Worm (Caenorhabditis elegans) whole organism, L3 larva: ENCODE measurements around the gene ZK180.7.

Experiments used
- R02D3.7 ChIP-seq: fragments of 150-350 bp; optimal IDR thresholded peaks from 2 replicates; lab custom pipeline; 2014; ENCODE audit warnings: missing biosample characterization, missing genetic modification characterization
- ZK546.5 ChIP-seq: sonication (generic microtip); optimal IDR thresholded peaks from 2 replicates; lab custom pipeline; 2017; ENCODE audit warnings: missing biosample characterization, missing genetic modification characterization
- aly-2 ChIP-seq: fragments of 150-350 bp; optimal IDR thresholded peaks from 2 replicates; lab custom pipeline; 2014; ENCODE audit warnings: missing biosample characterization, missing genetic modification characterization
- ama-1 ChIP-seq: fragments of 150-350 bp; optimal IDR thresholded peaks from 2 replicates; lab custom pipeline; 2018
- ceh-16 ChIP-seq: sonication (generic microtip); optimal IDR thresholded peaks from 2 replicates; lab custom pipeline; 2017; ENCODE audit warnings: missing biosample characterization, missing genetic modification characterization
- ceh-28 ChIP-seq: fragments of 150-350 bp; optimal IDR thresholded peaks from 2 replicates; lab custom pipeline; 2014; ENCODE audit warnings: missing biosample characterization, missing genetic modification reagents, missing genetic modification characterization
- ceh-82 ChIP-seq: fragments of 150-350 bp; optimal IDR thresholded peaks from 2 replicates; lab custom pipeline; 2014; ENCODE audit warnings: missing biosample characterization, missing genetic modification characterization
- ceh-9 ChIP-seq: sonication (generic microtip); optimal IDR thresholded peaks from 2 replicates; lab custom pipeline; 2018; ENCODE audit warnings: missing biosample characterization, missing genetic modification characterization
- daf-12 ChIP-seq: fragments of 150-350 bp; optimal IDR thresholded peaks from 2 replicates; lab custom pipeline; 2014; ENCODE audit warnings: missing biosample characterization, missing genetic modification reagents, missing genetic modification characterization
- egl-27 ChIP-seq: sonication (generic microtip); optimal IDR thresholded peaks from 4 replicates; lab custom pipeline; 2017; ENCODE audit warnings: missing biosample characterization, missing genetic modification reagents, missing genetic modification characterization
- egl-5 ChIP-seq: fragments of 150-350 bp; optimal IDR thresholded peaks from 2 replicates; lab custom pipeline; 2017; ENCODE audit warnings: missing biosample characterization, missing genetic modification reagents, missing genetic modification characterization, inconsistent platforms
- elt-1 ChIP-seq: fragments of 150-350 bp; optimal IDR thresholded peaks from 2 replicates; lab custom pipeline; 2014; ENCODE audit warnings: missing biosample characterization, missing genetic modification characterization
- elt-2 ChIP-seq: sonication (generic microtip); optimal IDR thresholded peaks from 2 replicates; lab custom pipeline; 2016; ENCODE audit warnings: missing genetic modification reagents, mild to moderate bottlenecking, missing genetic modification characterization, missing compliant biosample characterization
- elt-3 ChIP-seq, 3 experiments: fragments of 150-350 bp in 1 of 3; sonication (generic microtip) in 2 of 3; optimal IDR thresholded peaks; 2 replicates in 2 of 3; 4 replicates in 1 of 3; lab custom pipeline; 2014 to 2017; ENCODE audit warnings: missing biosample characterization in 3 of 3, missing genetic modification characterization in 3 of 3
- eor-1 ChIP-seq, 2 experiments: fragments of 150-350 bp; optimal IDR thresholded peaks; 2 replicates each; lab custom pipeline; 2014 to 2018; ENCODE audit warnings: missing biosample characterization in 2 of 2, missing genetic modification characterization in 2 of 2
- fkh-10 ChIP-seq: sonication (generic microtip); optimal IDR thresholded peaks from 2 replicates; lab custom pipeline; 2017; ENCODE audit warnings: missing biosample characterization, missing genetic modification reagents, missing genetic modification characterization
- fkh-2 ChIP-seq: fragments of 150-350 bp; optimal IDR thresholded peaks from 2 replicates; lab custom pipeline; 2014; ENCODE audit warnings: missing biosample characterization, missing genetic modification reagents, missing genetic modification characterization
- fos-1 ChIP-seq: fragments of 150-350 bp; optimal IDR thresholded peaks from 2 replicates; lab custom pipeline; 2014; ENCODE audit warnings: missing biosample characterization, missing genetic modification characterization
- hmg-11 ChIP-seq: sonication (generic microtip); optimal IDR thresholded peaks from 2 replicates; lab custom pipeline; 2016; ENCODE audit warnings: missing genetic modification characterization, missing compliant biosample characterization
- jun-1 ChIP-seq: fragments of 150-350 bp; optimal IDR thresholded peaks from 2 replicates; lab custom pipeline; 2014; ENCODE audit warnings: missing biosample characterization, missing genetic modification reagents, missing genetic modification characterization
- lin-15B ChIP-seq: fragments of 150-350 bp; optimal IDR thresholded peaks from 2 replicates; lab custom pipeline; 2014; ENCODE audit warnings: missing biosample characterization, missing genetic modification characterization
- lin-39 ChIP-seq: fragments of 150-350 bp; optimal IDR thresholded peaks from 2 replicates; lab custom pipeline; 2018; ENCODE audit warnings: missing biosample characterization, missing genetic modification reagents, missing genetic modification characterization
- lsy-12 ChIP-seq: sonication (generic microtip); optimal IDR thresholded peaks from 2 replicates; lab custom pipeline; 2016; ENCODE audit warnings: mild to moderate bottlenecking, missing genetic modification characterization, missing compliant biosample characterization
- mdl-1 ChIP-seq: fragments of 150-350 bp; optimal IDR thresholded peaks from 2 replicates; lab custom pipeline; 2014; ENCODE audit warnings: missing biosample characterization, missing genetic modification characterization
- mml-1 ChIP-seq: fragments of 150-350 bp; sonication (generic microtip); optimal IDR thresholded peaks from 3 replicates; lab custom pipeline; 2014; ENCODE audit warnings: missing biosample characterization, missing genetic modification characterization
- nfya-1 ChIP-seq: sonication (generic microtip); optimal IDR thresholded peaks from 2 replicates; lab custom pipeline; 2017; ENCODE audit warnings: missing genetic modification characterization, mild to moderate bottlenecking, missing compliant biosample characterization, antibody characterized with exemption, moderate library complexity; ENCODE audit not compliant: insufficient read depth
- nhr-11 ChIP-seq: fragments of 150-350 bp; optimal IDR thresholded peaks from 2 replicates; lab custom pipeline; 2014; ENCODE audit warnings: missing biosample characterization, missing genetic modification characterization
- nhr-12 ChIP-seq: fragments of 150-350 bp; optimal IDR thresholded peaks from 2 replicates; lab custom pipeline; 2014; ENCODE audit warnings: missing biosample characterization, missing genetic modification characterization
- nhr-23 ChIP-seq: fragments of 150-350 bp; optimal IDR thresholded peaks from 2 replicates; lab custom pipeline; 2014; ENCODE audit warnings: missing biosample characterization, missing genetic modification reagents, missing genetic modification characterization
- nhr-25 ChIP-seq: sonication (generic microtip); optimal IDR thresholded peaks from 2 replicates; lab custom pipeline; 2017; ENCODE audit warnings: missing biosample characterization, missing genetic modification characterization
- nhr-28 ChIP-seq: fragments of 150-350 bp; optimal IDR thresholded peaks from 2 replicates; lab custom pipeline; 2014; ENCODE audit warnings: missing biosample characterization, missing genetic modification characterization
- nhr-43 ChIP-seq: sonication (generic microtip); optimal IDR thresholded peaks from 2 replicates; lab custom pipeline; 2016; ENCODE audit warnings: mild to moderate bottlenecking, missing genetic modification characterization, missing compliant biosample characterization; ENCODE audit not compliant: poor library complexity, severe bottlenecking
- nhr-67 ChIP-seq: fragments of 150-350 bp; optimal IDR thresholded peaks from 2 replicates; lab custom pipeline; 2014; ENCODE audit warnings: missing biosample characterization, missing genetic modification characterization
- nhr-76 ChIP-seq: fragments of 150-350 bp; sonication (generic microtip); optimal IDR thresholded peaks from 5 replicates; lab custom pipeline; 2014; ENCODE audit warnings: missing biosample characterization, missing genetic modification characterization
- nhr-77 ChIP-seq: fragments of 150-350 bp; optimal IDR thresholded peaks from 2 replicates; lab custom pipeline; 2014; ENCODE audit warnings: missing biosample characterization, missing genetic modification characterization
- pha-4 ChIP-seq: fragments of 150-350 bp; optimal IDR thresholded peaks from 2 replicates; lab custom pipeline; 2014; ENCODE audit warnings: missing biosample characterization, missing genetic modification reagents, missing genetic modification characterization
- pqm-1 ChIP-seq: fragments of 150-350 bp; optimal IDR thresholded peaks from 2 replicates; lab custom pipeline; 2017; ENCODE audit warnings: missing biosample characterization, missing genetic modification characterization, inconsistent platforms
- sea-2 ChIP-seq: fragments of 150-350 bp; sonication (generic microtip); optimal IDR thresholded peaks from 4 replicates; lab custom pipeline; 2014; ENCODE audit warnings: missing biosample characterization, missing genetic modification reagents, missing genetic modification characterization
- skn-1 ChIP-seq: fragments of 150-350 bp; optimal IDR thresholded peaks from 2 replicates; lab custom pipeline; 2014; ENCODE audit warnings: missing biosample characterization, missing genetic modification characterization
- snpc-4 ChIP-seq: fragments of 150-350 bp; optimal IDR thresholded peaks from 2 replicates; lab custom pipeline; 2014; ENCODE audit warnings: missing biosample characterization, missing genetic modification characterization
- tbx-2 ChIP-seq: sonication (generic microtip); optimal IDR thresholded peaks from 2 replicates; lab custom pipeline; 2016; ENCODE audit warnings: mild to moderate bottlenecking, missing genetic modification characterization, missing compliant biosample characterization
- unc-39 ChIP-seq: sonication (generic microtip); optimal IDR thresholded peaks from 4 replicates; lab custom pipeline; 2017; ENCODE audit warnings: missing biosample characterization, missing genetic modification characterization
- zag-1 ChIP-seq: fragments of 150-350 bp; optimal IDR thresholded peaks from 2 replicates; lab custom pipeline; 2014; ENCODE audit warnings: missing biosample characterization, missing genetic modification characterization
- ztf-11 ChIP-seq: fragments of 150-350 bp; optimal IDR thresholded peaks from 2 replicates; lab custom pipeline; 2014; ENCODE audit warnings: missing biosample characterization, missing genetic modification characterization
- ztf-4 ChIP-seq: fragments of 150-350 bp; optimal IDR thresholded peaks from 2 replicates; lab custom pipeline; 2014; ENCODE audit warnings: missing biosample characterization, missing genetic modification characterization

ZK180.7 gene

DNA sequence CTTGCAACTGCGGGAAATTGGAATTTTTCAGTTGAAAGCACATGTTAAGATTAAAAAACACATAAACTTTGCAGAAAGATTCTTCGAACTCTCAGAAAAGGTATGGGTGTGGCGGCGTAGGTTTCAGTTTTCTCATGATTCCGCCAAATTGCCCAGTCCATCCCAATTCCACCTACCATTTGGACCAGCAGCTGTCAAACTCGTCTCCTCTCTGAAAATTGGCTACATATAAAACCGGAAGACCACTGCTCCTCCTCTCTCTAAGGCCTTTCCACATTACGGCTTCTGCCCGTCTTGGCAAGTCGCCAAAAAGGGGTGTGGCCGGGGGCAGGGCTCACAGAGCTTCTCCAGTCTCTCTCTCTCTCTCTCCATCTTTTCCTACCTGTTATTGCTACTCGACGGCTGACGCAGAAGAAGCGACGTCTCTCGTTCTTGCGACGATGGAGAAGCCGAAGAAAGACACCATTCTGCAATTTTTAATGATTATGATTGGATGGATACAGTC lies at the start of gene ZK180.7:
TSS of gene ZK180.7 (plus strand) at position 395 of the 505 bp plus-strand sequence.
- TF ChIP-seq lsy-12, result no peak
- no peak for TF ChIP-seq nhr-77 (tag; lab: Kevin White, UChicago)
- TF ChIP-seq nhr-76 (tag; lab: Kevin White, UChicago), result no peak
- TF ChIP-seq mdl-1 (tag; lab: Kevin White, UChicago), result no peak
- TF ChIP-seq elt-2 (tag; lab: Kevin White, UChicago), result no peak
- TF ChIP-seq nhr-25 (tag; lab: Kevin White, UChicago), result no peak

DNA sequence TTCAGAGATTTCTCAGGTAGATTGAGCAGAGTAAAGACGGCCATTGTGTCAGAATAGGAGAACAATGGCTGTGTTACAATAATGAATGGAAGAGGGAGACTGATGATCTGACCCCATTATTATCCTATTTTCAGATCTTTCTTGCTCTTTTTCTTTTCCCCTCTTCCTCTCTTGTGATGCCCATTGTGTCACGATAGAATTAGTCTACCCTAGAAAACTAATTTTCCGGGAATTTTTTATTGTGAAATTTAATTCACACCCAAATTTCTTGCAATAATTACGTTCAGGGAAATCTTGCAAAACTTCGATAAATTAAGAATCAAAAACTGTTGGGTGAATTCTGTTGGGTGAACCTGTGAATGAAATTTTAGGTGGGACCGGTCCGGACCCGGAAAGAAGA lies 49.3 kb upstream of the ZK180.7 start, which contains the start of gene fbxb-75:
TSS of gene fbxb-75 (minus strand) at position 101 of the 400 bp plus-strand sequence.
- TF ChIP-seq nhr-67 (tag; lab: Kevin White, UChicago), result no peak
- no peak for TF ChIP-seq tbx-2 (tag; lab: Kevin White, UChicago)
- TF ChIP-seq lin-39 (tag; lab: Kevin White, UChicago), result no peak
- no peak for TF ChIP-seq nhr-43 (tag; lab: Kevin White, UChicago)
- no peak for TF ChIP-seq ztf-4 (tag; lab: Kevin White, UChicago)
- no peak for TF ChIP-seq eor-1 (tag; optimal IDR thresholded peaks at IDR 0.05; lab: Kevin White, UChicago)
- no peak for TF ChIP-seq zag-1 (tag; lab: Kevin White, UChicago)
- no peak for TF ChIP-seq ama-1 (lab: Kevin White, UChicago)
- no peak for TF ChIP-seq ceh-28 (tag; lab: Kevin White, UChicago)
- TF ChIP-seq nhr-23 (tag; lab: Kevin White, UChicago), result no peak
- TF ChIP-seq fkh-10 (GFP tag; lab: Kevin White, UChicago), result no peak
- TF ChIP-seq hmg-11, result no peak
- no peak for TF ChIP-seq nhr-76 (tag; lab: Kevin White, UChicago)
- TF ChIP-seq ztf-11 (tag; lab: Kevin White, UChicago), result no peak
- TF ChIP-seq, all 47 proteins: peak for 0

DNA sequence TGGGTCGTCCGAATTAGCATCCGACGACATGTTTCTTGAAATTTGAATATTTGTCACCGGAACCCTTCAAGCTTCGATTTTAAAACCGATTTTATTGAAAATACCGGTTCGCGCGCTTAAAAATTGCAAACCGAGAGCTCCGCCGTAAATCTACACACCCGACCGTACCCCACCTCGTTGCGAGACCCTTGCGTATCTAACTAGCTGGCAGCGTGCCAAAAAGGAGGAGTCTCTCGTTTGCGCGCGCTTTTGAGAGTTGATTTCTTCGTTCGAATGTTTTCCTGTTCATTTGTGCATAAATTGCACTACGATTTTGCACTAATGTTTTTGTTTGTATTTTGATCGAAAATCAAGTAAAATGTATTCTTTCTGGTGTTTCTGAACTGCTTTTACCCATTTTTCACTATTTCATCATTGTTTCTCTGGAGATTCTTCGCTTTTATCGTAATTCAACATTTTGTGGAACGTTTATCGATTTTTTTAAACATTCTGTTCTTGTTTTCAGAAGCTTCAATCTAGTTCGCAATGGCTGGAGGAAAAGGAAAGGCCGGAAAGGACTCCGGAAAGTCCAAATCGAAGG lies 44.5 kb upstream of the ZK180.7 start, which contains the start of the genes wapl-1 and htz-1:
TSS of gene wapl-1 (minus strand) at position 30 of the 580 bp plus-strand sequence.
TSS of gene htz-1 (plus strand) at position 506 of the 580 bp plus-strand sequence.
- TF ChIP-seq lsy-12 (peak; percentile 94), R02D3.7 (tag; lab: Kevin White, UChicago) (peak; percentile 99), fkh-2 (tag; lab: Kevin White, UChicago) (peak; percentile 26), egl-5 (tag; lab: Kevin White, UChicago) (peak; percentile 24), zag-1 (tag; lab: Kevin White, UChicago) (peak; percentile 42), eor-1 (tag; optimal IDR thresholded peaks at IDR 0.05; lab: Kevin White, UChicago) (no peak), nhr-43 (tag; lab: Kevin White, UChicago) (peak; percentile 88), nhr-11 (tag; lab: Kevin White, UChicago) (peak; percentile 75), unc-39 (tag; lab: Kevin White, UChicago) (no peak), nhr-25 (tag; lab: Kevin White, UChicago) (peak; percentile 98), ama-1 (lab: Kevin White, UChicago) (peak; percentile 79), nfya-1 (peak; percentile 99), ceh-16 (no peak), ZK546.5 (peak; percentile 98), ceh-82 (tag; lab: Kevin White, UChicago) (peak; percentile 68), lin-39 (tag; lab: Kevin White, UChicago) (peak; percentile 99), mdl-1 (tag; lab: Kevin White, UChicago) (peak; percentile 49), pqm-1 (tag; lab: Kevin White, UChicago) (peak; percentile 69), lin-15B (tag; lab: Kevin White, UChicago) (peak; percentile 97), snpc-4 (tag; lab: Kevin White, UChicago) (peak; percentile 88), nhr-77 (tag; lab: Kevin White, UChicago) (peak; percentile 69), ztf-4 (tag; lab: Kevin White, UChicago) (peak; percentile 63), elt-1 (peak; percentile 81), sea-2 (no peak), tbx-2 (tag; lab: Kevin White, UChicago) (peak; percentile 85), hmg-11 (peak; percentile 90), aly-2 (tag; lab: Kevin White, UChicago) (no peak), ceh-28 (tag; lab: Kevin White, UChicago) (peak; percentile 81), nhr-12 (no peak), elt-2 (tag; lab: Kevin White, UChicago) (peak; percentile 83), egl-27 (tag; lab: Kevin White, UChicago) (peak; percentile 76), mml-1 (tag; lab: Kevin White, UChicago) (no peak), skn-1 (tag; lab: Kevin White, UChicago) (peak; percentile 55), nhr-67 (tag; lab: Kevin White, UChicago) (no peak), jun-1 (peak; percentile 92), nhr-28 (no peak), pha-4 (tag; lab: Kevin White, UChicago) (peak; percentile 99), fos-1 (tag; lab: Kevin White, UChicago) (peak; percentile 69), ceh-9 (tag; lab: Kevin White, UChicago) (no peak), nhr-23 (tag; lab: Kevin White, UChicago) (peak; percentile 98), elt-3 (tag; optimal IDR thresholded peaks at IDR 0.05; lab: Kevin White, UChicago) (peak in 1 of 3 experiments; percentile 18), fkh-10 (GFP tag; lab: Kevin White, UChicago) (peak; percentile 84), daf-12 (peak; percentile 42)
